Fruit fly (Drosophila melanogaster) whole organism, embryonic: ENCODE data around the gene Uba4.
A peak's percentile ranks its signal among the peaks of the same experiment; 100 is the strongest.

Experiments
- CG34224 ChIP-seq: fragments of 200-800 bp; sonication (Bioruptor generic); IDR thresholded peaks from 3 replicates; pipeline ENCODE4 v1.3.6; 2022; ENCODE audit warnings: missing biosample characterization, missing genetic modification characterization; ENCODE audit not compliant: partially characterized antibody
- CG43689 ChIP-seq: fragments of 200-800 bp; sonication (Bioruptor generic); IDR thresholded peaks from 2 replicates; pipeline ENCODE4 v1.3.6; 2022; ENCODE audit warnings: missing biosample characterization, missing genetic modification characterization
- CG6683 ChIP-seq: fragments of 200-800 bp; sonication (Bioruptor generic); optimal IDR thresholded peaks from 2 replicates; lab custom pipeline; 2017; ENCODE audit warnings: missing biosample characterization, mild to moderate bottlenecking, missing genetic modification characterization, missing genetic modification reagents
- CG7928 ChIP-seq: fragments of 200-800 bp; sonication (Bioruptor generic); optimal IDR thresholded peaks from 2 replicates; lab custom pipeline; 2017; ENCODE audit warnings: missing biosample characterization, mild to moderate bottlenecking, missing genetic modification characterization
- CG8924 ChIP-seq: fragments of 200-800 bp; optimal IDR thresholded peaks from 3 replicates; lab custom pipeline; 2019; ENCODE audit warnings: missing biosample characterization, mild to moderate bottlenecking, missing genetic modification characterization, moderate library complexity
- D ChIP-seq, 2 experiments: fragments of 200-800 bp in 1 of 2; fragments of >200 bp in 1 of 2; sonication (Bioruptor generic) in 1 of 2; optimal IDR thresholded peaks; 2 replicates in 1 of 2; 3 replicates in 1 of 2; lab custom pipeline; 2017; ENCODE audit warnings: mild to moderate bottlenecking in 1 of 2, missing biosample characterization in 1 of 2, missing genetic modification characterization in 1 of 2, missing genetic modification reagents in 1 of 2
- Rfx ChIP-seq: fragments of 200-800 bp; sonication (Bioruptor generic); IDR thresholded peaks from 2 replicates; pipeline ENCODE4 v1.3.6; 2022; ENCODE audit warnings: missing biosample characterization, missing genetic modification characterization
- Sox102F ChIP-seq: fragments of 200-800 bp; sonication (Bioruptor generic); optimal IDR thresholded peaks from 2 replicates; lab custom pipeline; 2018; ENCODE audit warnings: missing biosample characterization, mild to moderate bottlenecking, missing genetic modification characterization, moderate library complexity
- ems ChIP-seq: fragments of 200-800 bp; sonication (Bioruptor generic); optimal IDR thresholded peaks from 3 replicates; lab custom pipeline; 2016; ENCODE audit warnings: missing biosample characterization, missing genetic modification characterization
- pita ChIP-seq: fragments of 200-800 bp; sonication (Bioruptor generic); optimal IDR thresholded peaks from 2 replicates; lab custom pipeline; 2017; ENCODE audit warnings: missing biosample characterization, mild to moderate bottlenecking, missing genetic modification characterization
- ranshi ChIP-seq: fragments of 200-800 bp; sonication (Bioruptor generic); IDR thresholded peaks from 2 replicates; pipeline ENCODE4 v1.3.6; 2022; ENCODE audit warnings: missing biosample characterization, missing genetic modification characterization

dm6 chr2L:8517256-8517694 is at the start of gene Uba4, which contains the start of gene mRpL51:
- TF ChIP-seq CG34224 = peak; percentile 49; the same call in 2 of the 3 replicates
- TF ChIP-seq Rfx (GFP tag; lab: Robert Waterston, UW) = no peak
- TF ChIP-seq Sox102F (GFP tag; lab: Kevin White, UChicago) = no peak
- TF ChIP-seq ranshi (GFP tag; lab: Robert Waterston, UW) = no peak
- TF ChIP-seq CG8924 (tag; lab: Kevin White, UChicago) = peak; percentile 9
- no peak for TF ChIP-seq CG7928
- no peak for TF ChIP-seq D (optimal IDR thresholded peaks at IDR 0.05; lab: Kevin White, UChicago)
- TF ChIP-seq D (GFP tag; optimal IDR thresholded peaks at IDR 0.05; lab: Kevin White, UChicago) = no peak
- TF ChIP-seq ems (GFP tag; lab: Kevin White, UChicago) = peak; percentile 27
- no peak for TF ChIP-seq pita (GFP tag; lab: Kevin White, UChicago)
- TF ChIP-seq CG43689 = no peak
- no peak for TF ChIP-seq CG6683
